Comparison of ENCODE assay signal across 6 worm cellular contexts in genomic region chrIII:8172609-8173133, ce11.
TF ChIP-seq lines count a peak whose summit lies in the region.

No protein-coding gene starts in this region.

TF ChIP-seq in whole organism, L1 larva, 84 proteins besides CTCF, POLR2A, EP300 and RAD21 (continues in another document):
- peak; percentile 80 for TF ChIP-seq aly-2 (tag; optimal IDR thresholded peaks at IDR 0.05; lab: Kevin White, UChicago)
- no peak for TF ChIP-seq snu-23 (GFP tag; optimal IDR thresholded peaks at IDR 0.05; lab: Kevin White, UChicago)
- no peak for TF ChIP-seq lir-3 (tag; optimal IDR thresholded peaks at IDR 0.05; lab: Kevin White, UChicago; ENCODE audit: poor library complexity)
- no peak for TF ChIP-seq fkh-10 (GFP tag; optimal IDR thresholded peaks at IDR 0.05; lab: Kevin White, UChicago)
- no peak for TF ChIP-seq zip-4 (GFP tag; optimal IDR thresholded peaks at IDR 0.05; lab: Kevin White, UChicago)
- no peak for TF ChIP-seq C34B4.2 (tag; optimal IDR thresholded peaks at IDR 0.05; lab: Kevin White, UChicago)
- TF ChIP-seq C16A3.4 (tag; optimal IDR thresholded peaks at IDR 0.05; lab: Kevin White, UChicago), result no peak
- TF ChIP-seq dpl-1 (GFP tag; optimal IDR thresholded peaks at IDR 0.05; lab: Kevin White, UChicago), result no peak
- TF ChIP-seq blmp-1 (tag; optimal IDR thresholded peaks at IDR 0.05; lab: Kevin White, UChicago), result no peak
- TF ChIP-seq nhr-84 (tag; optimal IDR thresholded peaks at IDR 0.05; lab: Kevin White, UChicago), result no peak
- TF ChIP-seq skn-1 (tag; optimal IDR thresholded peaks at IDR 0.05; lab: Kevin White, UChicago), result no peak
- no peak for TF ChIP-seq unc-130 (tag; optimal IDR thresholded peaks at IDR 0.05; lab: Kevin White, UChicago)
- TF ChIP-seq nhr-28 (tag; optimal IDR thresholded peaks at IDR 0.05; lab: Kevin White, UChicago), result no peak
- TF ChIP-seq jun-1 (tag; optimal IDR thresholded peaks at IDR 0.05; lab: Kevin White, UChicago), result no peak
- no peak for TF ChIP-seq unc-98 (GFP tag; IDR thresholded peaks at IDR 0.05; lab: Robert Waterston, UW)
- no peak for TF ChIP-seq fos-1 (tag; optimal IDR thresholded peaks at IDR 0.05; lab: Kevin White, UChicago)

TF ChIP-seq in whole organism, L2 larva, 48 proteins besides CTCF, POLR2A, EP300 and RAD21:
- TF ChIP-seq ceh-16 (tag; optimal IDR thresholded peaks at IDR 0.05; lab: Kevin White, UChicago), result no peak
- TF ChIP-seq nhr-129 (tag; optimal IDR thresholded peaks at IDR 0.05; lab: Kevin White, UChicago), result peak; percentile 12

TF ChIP-seq in whole organism, L3 larva, 47 proteins besides CTCF, POLR2A, EP300 and RAD21:
- no peak for TF ChIP-seq tbx-2 (tag; optimal IDR thresholded peaks at IDR 0.05; lab: Kevin White, UChicago)
- no peak for TF ChIP-seq nhr-12 (tag; optimal IDR thresholded peaks at IDR 0.05; lab: Kevin White, UChicago)
- TF ChIP-seq nhr-77 (tag; optimal IDR thresholded peaks at IDR 0.05; lab: Kevin White, UChicago), result no peak
- no peak for TF ChIP-seq nhr-43 (tag; optimal IDR thresholded peaks at IDR 0.05; lab: Kevin White, UChicago; ENCODE audit: poor library complexity, severe bottlenecking)
- no peak for TF ChIP-seq jun-1 (tag; optimal IDR thresholded peaks at IDR 0.05; lab: Kevin White, UChicago)
- peak; percentile 54 for TF ChIP-seq egl-5 (tag; optimal IDR thresholded peaks at IDR 0.05; lab: Kevin White, UChicago)
- peak; percentile 58 for TF ChIP-seq lin-39 (tag; optimal IDR thresholded peaks at IDR 0.05; lab: Kevin White, UChicago)
- TF ChIP-seq nhr-25 (tag; optimal IDR thresholded peaks at IDR 0.05; lab: Kevin White, UChicago), result no peak
- no peak for TF ChIP-seq fos-1 (tag; optimal IDR thresholded peaks at IDR 0.05; lab: Kevin White, UChicago)
- TF ChIP-seq daf-12 (tag; optimal IDR thresholded peaks at IDR 0.05; lab: Kevin White, UChicago), result no peak
TF ChIP-seq in whole organism, L3 larva: peak in this region for 2.

TF ChIP-seq in whole organism, L4 larva, 104 proteins besides CTCF, POLR2A, EP300 and RAD21 (continues in another document):
- TF ChIP-seq nhr-11 (tag; optimal IDR thresholded peaks at IDR 0.05; lab: Kevin White, UChicago), result no peak
- TF ChIP-seq nhr-48 (tag; optimal IDR thresholded peaks at IDR 0.05; lab: Kevin White, UChicago), result no peak
- TF ChIP-seq snpc-1.2 (GFP tag; IDR thresholded peaks at IDR 0.05; lab: Robert Waterston, UW), result no peak
- no peak for TF ChIP-seq lin-15B (tag; optimal IDR thresholded peaks at IDR 0.05; lab: Kevin White, UChicago)
- TF ChIP-seq Y48G9A.11 (GFP tag; IDR thresholded peaks at IDR 0.05; lab: Robert Waterston, UW), result no peak
- TF ChIP-seq attf-4 (tag; optimal IDR thresholded peaks at IDR 0.05; lab: Kevin White, UChicago), result no peak
- no peak for TF ChIP-seq ceh-32 (tag; optimal IDR thresholded peaks at IDR 0.05; lab: Kevin White, UChicago; ENCODE audit: poor library complexity)
- TF ChIP-seq php-3 (GFP tag; IDR thresholded peaks at IDR 0.05; lab: Robert Waterston, UW), result no peak
- TF ChIP-seq lsy-2 (tag; optimal IDR thresholded peaks at IDR 0.05; lab: Kevin White, UChicago), result peak in 1 of 2 experiments; percentile 7
- TF ChIP-seq unc-62 (GFP tag; optimal IDR thresholded peaks at IDR 0.05 in 1 of 2; lab: Kevin White, UChicago), result peak in 1 of 2 experiments; percentile 72
- no peak for TF ChIP-seq unc-62 (tag; optimal IDR thresholded peaks at IDR 0.05; lab: Kevin White, UChicago)
- peak; percentile 21 for TF ChIP-seq ama-1 (optimal IDR thresholded peaks at IDR 0.05; lab: Kevin White, UChicago)
- no peak for TF ChIP-seq ceh-62 (tag; optimal IDR thresholded peaks at IDR 0.05; lab: Kevin White, UChicago)
- TF ChIP-seq dmd-9 (GFP tag; IDR thresholded peaks at IDR 0.05; lab: Robert Waterston, UW), result no peak
- 0 out of 2 replicates have a peak, but pooled peaks have one; percentile 12 for TF ChIP-seq dmd-6 (GFP tag; IDR thresholded peaks at IDR 0.05; lab: Robert Waterston, UW)
- TF ChIP-seq arid-1 (GFP tag; conservative IDR thresholded peaks at IDR 0.05; lab: Robert Waterston, UW), result no peak
- TF ChIP-seq hmg-1.1 (GFP tag; IDR thresholded peaks at IDR 0.05; lab: Robert Waterston, UW), result no peak
- TF ChIP-seq Y105C5A.15 (GFP tag; IDR thresholded peaks at IDR 0.05; lab: Robert Waterston, UW), result no peak
- no peak for TF ChIP-seq dpl-1 (GFP tag; optimal IDR thresholded peaks at IDR 0.05; lab: Kevin White, UChicago)
- no peak for TF ChIP-seq nhr-76 (tag; optimal IDR thresholded peaks at IDR 0.05; lab: Kevin White, UChicago)
- no peak for TF ChIP-seq daf-16 (GFP tag; optimal IDR thresholded peaks at IDR 0.05; lab: Kevin White, UChicago)
- TF ChIP-seq daf-16 (tag; optimal IDR thresholded peaks at IDR 0.05; lab: Kevin White, UChicago), result no peak
- no peak for TF ChIP-seq daf-12 (tag; optimal IDR thresholded peaks at IDR 0.05; lab: Kevin White, UChicago)

TF ChIP-seq in whole organism, mixed stage, embryonic, 35 proteins besides CTCF, POLR2A, EP300 and RAD21:
- peak; percentile 50 for TF ChIP-seq hlh-1 (tag; optimal IDR thresholded peaks at IDR 0.05; lab: Kevin White, UChicago)
- no peak for TF ChIP-seq nhr-2 (tag; optimal IDR thresholded peaks at IDR 0.05; lab: Kevin White, UChicago)

TF ChIP-seq in whole organism, young adult, 124 proteins besides CTCF, POLR2A, EP300 and RAD21:
- TF ChIP-seq ama-1 (optimal IDR thresholded peaks at IDR 0.05; lab: Kevin White, UChicago) (no peak), ama-1 (GFP tag; optimal IDR thresholded peaks at IDR 0.05; lab: Kevin White, UChicago) (peak in 1 of 2 experiments; percentile 56), chd-7 (tag; optimal IDR thresholded peaks at IDR 0.05; lab: Kevin White, UChicago) (no peak), snpc-4 (GFP tag; optimal IDR thresholded peaks at IDR 0.05; lab: Kevin White, UChicago) (peak; percentile 10), snpc-4 (tag; optimal IDR thresholded peaks at IDR 0.05; lab: Kevin White, UChicago) (no peak), attf-6 (GFP tag; IDR thresholded peaks at IDR 0.05; lab: Robert Waterston, UW) (no peak), hrde-1 (tag; optimal IDR thresholded peaks at IDR 0.05; lab: Kevin White, UChicago; ENCODE audit: borderline replicate concordance) (peak; percentile 17), somi-1 (GFP tag; optimal IDR thresholded peaks at IDR 0.05; lab: Kevin White, UChicago) (no peak), madf-3 (GFP tag; IDR thresholded peaks at IDR 0.05; lab: Robert Waterston, UW) (0 out of 2 replicates have a peak, but pooled peaks have one; percentile 22), fkh-3 (tag; optimal IDR thresholded peaks at IDR 0.05; lab: Kevin White, UChicago) (no peak), zim-3 (tag; optimal IDR thresholded peaks at IDR 0.05; lab: Kevin White, UChicago) (no peak), hsf-1 (GFP tag; IDR thresholded peaks at IDR 0.05; lab: Robert Waterston, UW) (peak; percentile 14; the same call in 1 of the 2 replicates), nhr-120 (GFP tag; IDR thresholded peaks at IDR 0.05; lab: Robert Waterston, UW) (no peak), madf-6 (GFP tag; IDR thresholded peaks at IDR 0.05; lab: Robert Waterston, UW) (peak; percentile 23; the same call in 1 of the 2 replicates), lin-26 (GFP tag; IDR thresholded peaks at IDR 0.05; lab: Robert Waterston, UW) (peak; percentile 41; the same call in 1 of the 2 replicates), xnd-1 (tag; optimal IDR thresholded peaks at IDR 0.05; lab: Kevin White, UChicago) (no peak), pha-4 (tag; optimal IDR thresholded peaks at IDR 0.05; lab: Kevin White, UChicago) (no peak), ets-4 (GFP tag; optimal IDR thresholded peaks at IDR 0.05; lab: Kevin White, UChicago) (no peak), Y79H2A.3 (GFP tag; conservative IDR thresholded peaks at IDR 0.05; lab: Robert Waterston, UW) (0 out of 2 replicates have a peak, but pooled peaks have one; percentile 31), pbrm-1 (GFP tag; IDR thresholded peaks at IDR 0.05; lab: Robert Waterston, UW) (no peak), egl-18 (GFP tag; IDR thresholded peaks at IDR 0.05; lab: Robert Waterston, UW) (no peak), F49E8.2 (tag; optimal IDR thresholded peaks at IDR 0.05; lab: Kevin White, UChicago; ENCODE audit: insufficient read depth) (peak; percentile 9)
